Worm (Caenorhabditis elegans) whole organism, young adult: Measurements from ENCODE around the gene pch-2.

Experiments used
- B0019.2 ChIP-seq: fragments of 200-800 bp; sonication (Bioruptor generic); conservative IDR thresholded peaks from 2 replicates; pipeline ENCODE4 v1.3.6; 2022; ENCODE audit warnings: missing genetic modification reagents, missing genetic modification characterization, missing compliant biosample characterization
- F10E7.11 ChIP-seq: sonication (generic microtip); optimal IDR thresholded peaks from 2 replicates; lab custom pipeline; 2017; ENCODE audit warnings: mild to moderate bottlenecking, missing genetic modification characterization, moderate library complexity, missing compliant biosample characterization
- F22D6.2 ChIP-seq: sonication (generic microtip); optimal IDR thresholded peaks from 2 replicates; lab custom pipeline; 2016; ENCODE audit warnings: mild to moderate bottlenecking, missing genetic modification characterization, missing compliant biosample characterization
- F39B2.1 ChIP-seq: fragments of 200-800 bp; sonication (Bioruptor generic); IDR thresholded peaks from 2 replicates; pipeline ENCODE4 v1.3.6; 2022; ENCODE audit warnings: missing genetic modification reagents, missing genetic modification characterization, missing compliant biosample characterization
- F57A8.1 ChIP-seq: fragments of 200-800 bp; sonication (Bioruptor generic); optimal IDR thresholded peaks from 2 replicates; lab custom pipeline; 2018; ENCODE audit warnings: mild to moderate bottlenecking, missing genetic modification characterization, moderate library complexity, missing compliant biosample characterization
- T26A5.8 ChIP-seq: sonication (generic microtip); optimal IDR thresholded peaks from 2 replicates; lab custom pipeline; 2016; ENCODE audit warnings: missing genetic modification characterization, missing compliant biosample characterization
- Y79H2A.3 ChIP-seq: fragments of 200-800 bp; sonication (Bioruptor generic); conservative IDR thresholded peaks from 2 replicates; pipeline ENCODE4 v1.3.6; 2022; ENCODE audit warnings: missing genetic modification reagents, missing genetic modification characterization, missing compliant biosample characterization
- aptf-3 ChIP-seq: fragments of 200-800 bp; sonication (Bioruptor generic); IDR thresholded peaks from 2 replicates; pipeline ENCODE4 v1.3.6; 2022; ENCODE audit warnings: missing genetic modification characterization, missing compliant biosample characterization
- attf-3 ChIP-seq: fragments of 200-800 bp; sonication (Bioruptor generic); conservative IDR thresholded peaks from 2 replicates; pipeline ENCODE4 v1.3.6; 2022; ENCODE audit warnings: missing genetic modification reagents, missing genetic modification characterization, missing compliant biosample characterization
- attf-5 ChIP-seq: fragments of 200-800 bp; sonication (Bioruptor generic); optimal IDR thresholded peaks from 2 replicates; lab custom pipeline; 2018; ENCODE audit warnings: mild to moderate bottlenecking, missing genetic modification characterization, missing compliant biosample characterization
- bed-1 ChIP-seq: fragments of 200-800 bp; sonication (Bioruptor generic); IDR thresholded peaks from 2 replicates; pipeline ENCODE4 v1.3.6; 2022; ENCODE audit warnings: missing genetic modification reagents, missing genetic modification characterization, missing compliant biosample characterization
- cebp-1 ChIP-seq, 2 experiments: fragments of 200-800 bp in 1 of 2; sonication (Bioruptor generic) in 1 of 2; sonication (generic microtip) in 1 of 2; IDR thresholded peaks in 1 of 2; optimal IDR thresholded peaks in 1 of 2; 2 replicates each; pipeline versions ENCODE4 v1.3.6 to Lab custom; 2017 to 2022; ENCODE audit warnings: missing compliant biosample characterization in 2 of 2, missing genetic modification characterization in 2 of 2, mild to moderate bottlenecking in 1 of 2, missing genetic modification reagents in 1 of 2, moderate library complexity in 1 of 2
- cebp-2 ChIP-seq: fragments of 200-800 bp; sonication (Bioruptor generic); IDR thresholded peaks from 2 replicates; pipeline ENCODE4 v1.3.6; 2022; ENCODE audit warnings: missing genetic modification characterization, missing compliant biosample characterization
- ceh-27 ChIP-seq: fragments of 200-800 bp; sonication (Bioruptor generic); optimal IDR thresholded peaks from 2 replicates; lab custom pipeline; 2018; ENCODE audit warnings: mild to moderate bottlenecking, missing genetic modification characterization, moderate library complexity, missing compliant biosample characterization
- die-1 ChIP-seq: sonication (generic microtip); optimal IDR thresholded peaks from 2 replicates; lab custom pipeline; 2016; ENCODE audit warnings: missing genotype, mild to moderate bottlenecking, missing genetic modification characterization, missing compliant biosample characterization
- dpff-1 ChIP-seq: sonication (generic microtip); optimal IDR thresholded peaks from 2 replicates; lab custom pipeline; 2017; ENCODE audit warnings: mild to moderate bottlenecking, missing genetic modification characterization, missing compliant biosample characterization
- efl-1 ChIP-seq: fragments of 150-350 bp; optimal IDR thresholded peaks from 2 replicates; lab custom pipeline; 2014; ENCODE audit warnings: missing biosample characterization, missing genetic modification reagents, missing genetic modification characterization
- egl-44 ChIP-seq: fragments of 200-800 bp; sonication (Bioruptor generic); IDR thresholded peaks from 2 replicates; pipeline ENCODE4 v1.3.6; 2022; ENCODE audit warnings: missing genetic modification reagents, missing genetic modification characterization, missing compliant biosample characterization
- ekl-4 ChIP-seq: fragments of 200-800 bp; sonication (Bioruptor generic); IDR thresholded peaks from 2 replicates; pipeline ENCODE4 v1.3.6; 2022; ENCODE audit warnings: missing genetic modification reagents, missing genetic modification characterization, missing compliant biosample characterization
- ets-4 ChIP-seq: fragments of 200-800 bp; sonication (Bioruptor generic); optimal IDR thresholded peaks from 2 replicates; lab custom pipeline; 2018; ENCODE audit warnings: mild to moderate bottlenecking, missing genetic modification characterization, missing compliant biosample characterization
- hrde-1 ChIP-seq: sonication (generic microtip); optimal IDR thresholded peaks from 2 replicates; lab custom pipeline; 2016; ENCODE audit warnings: missing genetic modification characterization, mild to moderate bottlenecking, missing compliant biosample characterization, moderate library complexity, missing genotype, missing genetic modification reagents, borderline replicate concordance
- hsf-1 ChIP-seq: fragments of 200-800 bp; sonication (Bioruptor generic); IDR thresholded peaks from 2 replicates; pipeline ENCODE4 v1.3.6; 2022; ENCODE audit warnings: missing genetic modification reagents, missing genetic modification characterization, missing compliant biosample characterization
- lag-1 ChIP-seq: fragments of 200-800 bp; sonication (Bioruptor generic); IDR thresholded peaks from 2 replicates; pipeline ENCODE4 v1.3.6; 2022; ENCODE audit warnings: missing genetic modification reagents, missing genetic modification characterization, missing compliant biosample characterization
- let-607 ChIP-seq, 2 experiments: fragments of 200-800 bp in 1 of 2; sonication (Bioruptor generic) in 1 of 2; sonication (generic microtip) in 1 of 2; optimal IDR thresholded peaks; 2 replicates each; lab custom pipeline; 2016 to 2018; ENCODE audit warnings: mild to moderate bottlenecking in 2 of 2, missing compliant biosample characterization in 2 of 2, missing genetic modification characterization in 2 of 2, moderate library complexity in 2 of 2, missing genotype in 1 of 2
- lin-35 ChIP-seq, 3 experiments: fragments of 150-350 bp in 2 of 3; sonication (generic microtip) in 1 of 3; optimal IDR thresholded peaks; 2 replicates each; lab custom pipeline; 2014 to 2018; ENCODE audit warnings: missing biosample characterization in 3 of 3, missing genetic modification characterization in 3 of 3, missing genetic modification reagents in 3 of 3
- madf-3 ChIP-seq: fragments of 200-800 bp; sonication (Bioruptor generic); IDR thresholded peaks from 2 replicates; pipeline ENCODE4 v1.3.6; 2022; ENCODE audit warnings: missing genetic modification reagents, missing genetic modification characterization, missing compliant biosample characterization
- madf-6 ChIP-seq: fragments of 200-800 bp; sonication (Bioruptor generic); IDR thresholded peaks from 2 replicates; pipeline ENCODE4 v1.3.6; 2022; ENCODE audit warnings: missing genetic modification reagents, missing genetic modification characterization, missing compliant biosample characterization
- madf-8 ChIP-seq: fragments of 200-800 bp; sonication (Bioruptor generic); conservative IDR thresholded peaks from 2 replicates; pipeline ENCODE4 v1.3.6; 2022; ENCODE audit warnings: missing genetic modification reagents, missing genetic modification characterization, missing compliant biosample characterization
- nfyb-1 ChIP-seq: fragments of 200-800 bp; sonication (Bioruptor generic); IDR thresholded peaks from 2 replicates; pipeline ENCODE4 v1.3.6; 2022; ENCODE audit warnings: missing genetic modification reagents, missing genetic modification characterization, missing compliant biosample characterization
- nhr-90 ChIP-seq: sonication (generic microtip); optimal IDR thresholded peaks from 2 replicates; lab custom pipeline; 2016; ENCODE audit warnings: missing genotype, mild to moderate bottlenecking, missing genetic modification characterization, missing compliant biosample characterization
- snpc-1.3 ChIP-seq: sonication (generic microtip); optimal IDR thresholded peaks from 2 replicates; lab custom pipeline; 2017; ENCODE audit warnings: missing genetic modification characterization, mild to moderate bottlenecking, missing compliant biosample characterization, antibody characterized with exemption, moderate library complexity, missing genotype, missing genetic modification reagents; ENCODE audit not compliant: insufficient read depth
- sptf-2 ChIP-seq: fragments of 200-800 bp; sonication (Bioruptor generic); optimal IDR thresholded peaks from 2 replicates; lab custom pipeline; 2018; ENCODE audit warnings: mild to moderate bottlenecking, missing genetic modification characterization, missing compliant biosample characterization
- tbp1 ChIP-seq: fragments of 200-800 bp; sonication (Bioruptor generic); optimal IDR thresholded peaks from 2 replicates; lab custom pipeline; 2018; ENCODE audit warnings: mild to moderate bottlenecking, missing genetic modification characterization, missing compliant biosample characterization
- zfh-2 ChIP-seq: fragments of 200-800 bp; sonication (Bioruptor generic); conservative IDR thresholded peaks from 2 replicates; pipeline ENCODE4 v1.3.6; 2022; ENCODE audit warnings: missing genetic modification reagents, missing genetic modification characterization, missing compliant biosample characterization
- ztf-3 ChIP-seq: fragments of 200-800 bp; sonication (Bioruptor generic); optimal IDR thresholded peaks from 2 replicates; lab custom pipeline; 2018; ENCODE audit warnings: mild to moderate bottlenecking, missing genetic modification characterization, missing compliant biosample characterization

Gene pch-2

ce11 chrII:8169283-8169682 lies 11.1 kb downstream of the pch-2 start, which contains the start of gene T05C12.15:
T05C12.15 (plus strand) TSS chrII:8169583.
- TF ChIP-seq nfyb-1, result no peak
- TF ChIP-seq F39B2.1 (GFP tag; lab: Robert Waterston, UW), result no peak
- TF ChIP-seq hsf-1, result no peak
- no peak for TF ChIP-seq lin-35 (GFP tag; optimal IDR thresholded peaks at IDR 0.05; lab: Kevin White, UChicago)

ce11 chrII:8170374-8170773 lies 12.2 kb downstream of the pch-2 start, which contains the start of gene T05C12.11:
T05C12.11 (minus strand) TSS chrII:8170474.
- TF ChIP-seq ekl-4 (GFP tag; lab: Robert Waterston, UW), result no peak
- no peak for TF ChIP-seq ets-4 (GFP tag; lab: Kevin White, UChicago)
- no peak for TF ChIP-seq zfh-2 (GFP tag; lab: Robert Waterston, UW)
- no peak for TF ChIP-seq hsf-1
- TF ChIP-seq F10E7.11 (tag; lab: Kevin White, UChicago), result no peak
- no peak for TF ChIP-seq dpff-1
- TF ChIP-seq let-607 (tag; optimal IDR thresholded peaks at IDR 0.05; lab: Kevin White, UChicago), result no peak
- TF ChIP-seq lag-1, result no peak
- no peak for TF ChIP-seq T26A5.8 (tag; lab: Kevin White, UChicago)
- TF ChIP-seq bed-1 (GFP tag; lab: Robert Waterston, UW), result no peak
- no peak for TF ChIP-seq nhr-90 (tag; lab: Kevin White, UChicago)
- TF ChIP-seq cebp-2 (GFP tag; lab: Robert Waterston, UW), result no peak
- TF ChIP-seq madf-6 (GFP tag; lab: Robert Waterston, UW), result no peak

- TF ChIP-seq efl-1 (GFP tag; lab: Kevin White, UChicago) (no peak), madf-8 (GFP tag; lab: Robert Waterston, UW) (no peak), dpff-1 (no peak), snpc-1.3 (tag; lab: Kevin White, UChicago) (no peak), sptf-2 (no peak), ceh-27 (no peak), egl-44 (GFP tag; lab: Robert Waterston, UW) (no peak)
Measured at ce11 chrII:8173449-8173848, 15.3 kb downstream of the pch-2 start, which contains the start of the genes decr-1.3 and T05C12.1. decr-1.3 (minus strand) TSS chrII:8173549. T05C12.1 (plus strand) TSS chrII:8173680.

DNA sequence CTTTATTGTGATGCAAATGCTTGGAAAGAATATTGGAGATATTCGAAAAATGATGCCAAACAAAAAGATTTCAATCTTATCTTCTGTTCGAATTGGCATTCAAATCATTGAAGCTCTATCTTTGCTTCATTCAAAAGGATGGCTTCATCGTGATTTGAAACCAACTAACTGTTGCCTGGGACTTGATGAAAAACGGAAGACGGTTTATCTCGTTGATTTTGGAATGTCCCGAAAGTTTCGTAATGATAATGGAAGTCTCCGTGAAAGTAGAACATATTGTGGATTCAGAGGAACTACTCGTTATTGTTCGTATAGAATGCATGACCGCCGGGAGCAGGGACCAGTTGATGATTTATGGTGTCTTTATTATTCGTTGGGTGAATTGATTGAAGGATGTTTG lies 16.0 kb downstream of the pch-2 start:
- TF ChIP-seq attf-3 (GFP tag; lab: Robert Waterston, UW) (no peak), madf-3 (GFP tag; lab: Robert Waterston, UW) (no peak), die-1 (tag; lab: Kevin White, UChicago) (no peak), tbp1 (GFP tag; lab: Kevin White, UChicago) (no peak), B0019.2 (GFP tag; lab: Robert Waterston, UW) (no peak), aptf-3 (GFP tag; lab: Robert Waterston, UW) (no peak), attf-5 (no peak), lin-35 (GFP tag; optimal IDR thresholded peaks at IDR 0.05; lab: Kevin White, UChicago) (no peak), F57A8.1 (GFP tag; lab: Kevin White, UChicago) (no peak), F22D6.2 (tag; lab: Kevin White, UChicago) (no peak), ztf-3 (GFP tag; lab: Kevin White, UChicago) (no peak), cebp-1 (GFP tag; IDR thresholded peaks at IDR 0.05; lab: Robert Waterston, UW) (no peak), cebp-1 (tag; optimal IDR thresholded peaks at IDR 0.05; lab: Kevin White, UChicago) (no peak), Y79H2A.3 (GFP tag; lab: Robert Waterston, UW) (no peak), hrde-1 (no peak)
- TF ChIP-seq, all 124 proteins: peak for 0
